Fruit fly (Drosophila melanogaster) whole organism, wandering third instar larva: Measurements from ENCODE around the gene CG7182.
A peak's percentile ranks its signal among the peaks of the same experiment; 100 is the strongest.

Experiments used
- Abd-B ChIP-seq: fragments of >200 bp; optimal IDR thresholded peaks from 2 replicates; lab custom pipeline; 2017; ENCODE audit warnings: missing biosample characterization, missing genetic modification characterization
- CG32264 ChIP-seq: fragments of 200-800 bp; sonication (Bioruptor generic); optimal IDR thresholded peaks from 2 replicates; lab custom pipeline; 2016; ENCODE audit warnings: missing biosample characterization, missing genetic modification characterization
- CG9705 ChIP-seq: fragments of 200-800 bp; sonication (Bioruptor generic); optimal IDR thresholded peaks from 2 replicates; lab custom pipeline; 2018; ENCODE audit warnings: missing biosample characterization, mild to moderate bottlenecking, missing genetic modification characterization
- Dfd ChIP-seq: fragments of >200 bp; optimal IDR thresholded peaks from 2 replicates; lab custom pipeline; 2017; ENCODE audit warnings: missing biosample characterization, missing genetic modification characterization
- Dif ChIP-seq: fragments of 200-275, 200-300 bp; sonication (Bioruptor generic); optimal IDR thresholded peaks from 2 replicates; lab custom pipeline; 2018; ENCODE audit warnings: missing biosample characterization, missing genetic modification characterization; ENCODE audit not compliant: partially characterized antibody
- GATAd ChIP-seq: sonication (Bioruptor generic); optimal IDR thresholded peaks from 2 replicates; lab custom pipeline; 2016; ENCODE audit warnings: missing biosample characterization, missing genetic modification characterization
- Hnf4 ChIP-seq: fragments of 200-800 bp; sonication (Bioruptor generic); optimal IDR thresholded peaks from 2 replicates; lab custom pipeline; 2016; ENCODE audit warnings: missing biosample characterization, mild to moderate bottlenecking, missing genetic modification characterization
- Hr83 ChIP-seq: fragments of 200-300 bp; sonication (Bioruptor generic); optimal IDR thresholded peaks from 2 replicates; lab custom pipeline; 2016; ENCODE audit warnings: missing biosample characterization, mild to moderate bottlenecking, missing genetic modification characterization, moderate library complexity; ENCODE audit not compliant: poor library complexity, severe bottlenecking
- Jra ChIP-seq: sonication (Bioruptor generic); optimal IDR thresholded peaks from 2 replicates; lab custom pipeline; 2016; ENCODE audit warnings: missing biosample characterization, missing genetic modification characterization
- Mio ChIP-seq: sonication (Bioruptor generic); optimal IDR thresholded peaks from 2 replicates; lab custom pipeline; 2016; ENCODE audit warnings: missing biosample characterization, missing genetic modification characterization
- Myc ChIP-seq: fragments of >200 bp; optimal IDR thresholded peaks from 2 replicates; lab custom pipeline; 2017
- N ChIP-seq: fragments of >200 bp; optimal IDR thresholded peaks from 2 replicates; lab custom pipeline; 2018; ENCODE audit warnings: missing biosample characterization, missing external identifiers, missing genetic modification characterization
- OdsH ChIP-seq: fragments of 200-800 bp; sonication (Bioruptor generic); optimal IDR thresholded peaks from 2 replicates; lab custom pipeline; 2016; ENCODE audit warnings: missing biosample characterization, mild to moderate bottlenecking, missing genetic modification characterization
- Rel ChIP-seq, 2 experiments: fragments of 200-800 bp; sonication (Bioruptor generic) in 1 of 2; optimal IDR thresholded peaks; 2 replicates in 1 of 2; 3 replicates in 1 of 2; lab custom pipeline; 2016 to 2019; ENCODE audit warnings: mild to moderate bottlenecking in 2 of 2, missing biosample characterization in 2 of 2, missing genetic modification characterization in 2 of 2, moderate library complexity in 1 of 2
- Sp1 ChIP-seq: fragments of 200-800 bp; sonication (Bioruptor generic); optimal IDR thresholded peaks from 3 replicates; lab custom pipeline; 2019; ENCODE audit warnings: missing biosample characterization, mild to moderate bottlenecking, missing genetic modification characterization, moderate library complexity
- Vsx2 ChIP-seq: fragments of 200-300, 225-300 bp; sonication (Bioruptor generic); optimal IDR thresholded peaks from 2 replicates; lab custom pipeline; 2018; ENCODE audit warnings: missing biosample characterization, missing genetic modification characterization; ENCODE audit not compliant: partially characterized antibody
- brk ChIP-seq: fragments of 200-800 bp; sonication (Bioruptor generic); optimal IDR thresholded peaks from 2 replicates; lab custom pipeline; 2016; ENCODE audit warnings: missing biosample characterization, mild to moderate bottlenecking, missing genetic modification characterization
- dl ChIP-seq, 2 experiments: fragments of 175-275, 200-275 bp in 1 of 2; fragments of 200-275 bp in 1 of 2; sonication (Bioruptor generic); optimal IDR thresholded peaks; lab custom pipeline; 2018; ENCODE audit warnings: mild to moderate bottlenecking in 2 of 2, missing biosample characterization in 2 of 2, missing genetic modification characterization in 2 of 2, moderate library complexity in 2 of 2; ENCODE audit not compliant: partially characterized antibody in 2 of 2, insufficient read depth in 1 of 2
- fru ChIP-seq: fragments of 200-800 bp; sonication (Bioruptor generic); optimal IDR thresholded peaks from 3 replicates; lab custom pipeline; 2016; ENCODE audit warnings: missing biosample characterization, mild to moderate bottlenecking, missing genetic modification characterization
- h ChIP-seq: fragments of 200-800 bp; sonication (Bioruptor generic); optimal IDR thresholded peaks from 3 replicates; lab custom pipeline; 2016; ENCODE audit warnings: missing biosample characterization, mild to moderate bottlenecking, missing genetic modification characterization
- jim ChIP-seq: fragments of 175-275, 200-325 bp; sonication (Bioruptor generic); optimal IDR thresholded peaks from 2 replicates; lab custom pipeline; 2016; ENCODE audit warnings: missing biosample characterization, mild to moderate bottlenecking, missing genetic modification characterization
- pan ChIP-seq: fragments of >200 bp; optimal IDR thresholded peaks from 2 replicates; lab custom pipeline; 2017
- psq ChIP-seq: fragments of 200-800 bp; sonication (Bioruptor generic); optimal IDR thresholded peaks from 3 replicates; lab custom pipeline; 2017; ENCODE audit warnings: missing biosample characterization, mild to moderate bottlenecking, missing genetic modification characterization, moderate library complexity
- sage ChIP-seq: fragments of 200-800 bp; sonication (Bioruptor generic); optimal IDR thresholded peaks from 2 replicates; lab custom pipeline; 2016; ENCODE audit warnings: missing biosample characterization, mild to moderate bottlenecking, missing genetic modification characterization
- sv ChIP-seq: fragments of 200-800 bp; sonication (Bioruptor generic); optimal IDR thresholded peaks from 3 replicates; lab custom pipeline; 2016; ENCODE audit warnings: missing biosample characterization, missing genetic modification characterization
- tai ChIP-seq: sonication (Bioruptor generic); optimal IDR thresholded peaks from 2 replicates; lab custom pipeline; 2016; ENCODE audit warnings: missing biosample characterization, missing genetic modification characterization
- usp ChIP-seq: fragments of >200 bp; optimal IDR thresholded peaks from 2 replicates; lab custom pipeline; 2017; ENCODE audit warnings: missing biosample characterization, missing genetic modification characterization
- woc ChIP-seq: sonication (Bioruptor generic); optimal IDR thresholded peaks from 2 replicates; lab custom pipeline; 2016; ENCODE audit warnings: missing biosample characterization, mild to moderate bottlenecking, missing genetic modification characterization

Gene CG7182

dm6 chr3L:8331414-8331813 lies 14.8 kb downstream of the CG7182 start:
- no peak for TF ChIP-seq N (GFP tag; lab: Kevin White, UChicago)

- TF ChIP-seq CG32264 (GFP tag; lab: Kevin White, UChicago) (no peak), Dif (GFP tag; lab: Kevin White, UChicago) (peak; percentile 54), Hr83 (GFP tag; lab: Kevin White, UChicago) (no peak), N (GFP tag; lab: Kevin White, UChicago) (peak; percentile 89), Myc (peak; percentile 96), Rel (GFP tag; optimal IDR thresholded peaks at IDR 0.05; lab: Kevin White, UChicago) (no peak), Rel (tag; optimal IDR thresholded peaks at IDR 0.05; lab: Kevin White, UChicago) (no peak), Vsx2 (GFP tag; lab: Kevin White, UChicago) (peak; percentile 79), sv (GFP tag; lab: Kevin White, UChicago) (no peak)
Measured at dm6 chr3L:8329005-8329404, 17.2 kb downstream of the CG7182 start.

- TF ChIP-seq usp (GFP tag; lab: Kevin White, UChicago) (no peak), N (GFP tag; lab: Kevin White, UChicago) (no peak), fru (GFP tag; lab: Kevin White, UChicago) (no peak), sv (GFP tag; lab: Kevin White, UChicago) (no peak), Dif (GFP tag; lab: Kevin White, UChicago) (no peak), OdsH (GFP tag; lab: Kevin White, UChicago) (no peak), Mio (GFP tag; lab: Kevin White, UChicago) (no peak), brk (no peak), dl (GFP tag; optimal IDR thresholded peaks at IDR 0.05; lab: Kevin White, UChicago; ENCODE audit: insufficient read depth in 1 of 2, partially characterized antibody in 2 of 2) (no peak), tai (GFP tag; lab: Kevin White, UChicago) (no peak), jim (GFP tag; lab: Kevin White, UChicago) (no peak)
Measured at dm6 chr3L:8328283-8328682, 17.9 kb downstream of the CG7182 start, which contains the start of gene CG34462. Gene CG34462, plus strand, starts transcription at chr3L:8328583.

dm6 chr3L:8325559-8325958 lies 20.6 kb downstream of the CG7182 start, which contains the start of gene CG34461:
Gene CG34461, plus strand, starts transcription at chr3L:8325859.
- no peak for TF ChIP-seq brk
- no peak for TF ChIP-seq OdsH (GFP tag; lab: Kevin White, UChicago)
- no peak for TF ChIP-seq Jra
- no peak for TF ChIP-seq Hnf4 (GFP tag; lab: Kevin White, UChicago)
- TF ChIP-seq tai (GFP tag; lab: Kevin White, UChicago), result no peak
- no peak for TF ChIP-seq dl (GFP tag; optimal IDR thresholded peaks at IDR 0.05; lab: Kevin White, UChicago; ENCODE audit: insufficient read depth in 1 of 2, partially characterized antibody in 2 of 2)
- no peak for TF ChIP-seq Abd-B (GFP tag; lab: Kevin White, UChicago)
- TF ChIP-seq pan (lab: Kevin White, UChicago), result no peak
- no peak for TF ChIP-seq Dif (GFP tag; lab: Kevin White, UChicago)

dm6 chr3L:8323817-8324216 lies 22.4 kb downstream of the CG7182 start:
- no peak for TF ChIP-seq sage (GFP tag; lab: Kevin White, UChicago)
- TF ChIP-seq Dif (GFP tag; lab: Kevin White, UChicago), result no peak
- no peak for TF ChIP-seq psq (GFP tag; lab: Kevin White, UChicago)
- TF ChIP-seq Dfd, result no peak
- TF ChIP-seq N (GFP tag; lab: Kevin White, UChicago), result no peak
- TF ChIP-seq Vsx2 (GFP tag; lab: Kevin White, UChicago), result no peak
- TF ChIP-seq Jra, result no peak
- TF ChIP-seq CG9705, result no peak
- TF ChIP-seq Mio (GFP tag; lab: Kevin White, UChicago), result no peak
- TF ChIP-seq OdsH (GFP tag; lab: Kevin White, UChicago), result no peak
- no peak for TF ChIP-seq fru (GFP tag; lab: Kevin White, UChicago)
- no peak for TF ChIP-seq Myc
- no peak for TF ChIP-seq Abd-B (GFP tag; lab: Kevin White, UChicago)
- TF ChIP-seq woc (GFP tag; lab: Kevin White, UChicago), result no peak
- no peak for TF ChIP-seq pan (lab: Kevin White, UChicago)
- no peak for TF ChIP-seq tai (GFP tag; lab: Kevin White, UChicago)
- no peak for TF ChIP-seq h (GFP tag; lab: Kevin White, UChicago)
- TF ChIP-seq GATAd (GFP tag; lab: Kevin White, UChicago), result no peak
- no peak for TF ChIP-seq Sp1 (GFP tag; lab: Kevin White, UChicago)
- no peak for TF ChIP-seq jim (GFP tag; lab: Kevin White, UChicago)
